Worm (Caenorhabditis elegans) whole organism, L3 larva: ENCODE measurements around the gene C34D4.10.

Experiments
- ZK546.5 ChIP-seq: sonication (generic microtip); optimal IDR thresholded peaks from 2 replicates; lab custom pipeline; 2017; ENCODE audit warnings: missing biosample characterization, missing genetic modification characterization
- aly-2 ChIP-seq: fragments of 150-350 bp; optimal IDR thresholded peaks from 2 replicates; lab custom pipeline; 2014; ENCODE audit warnings: missing biosample characterization, missing genetic modification characterization
- ama-1 ChIP-seq: fragments of 150-350 bp; optimal IDR thresholded peaks from 2 replicates; lab custom pipeline; 2018
- ceh-16 ChIP-seq: sonication (generic microtip); optimal IDR thresholded peaks from 2 replicates; lab custom pipeline; 2017; ENCODE audit warnings: missing biosample characterization, missing genetic modification characterization
- ceh-28 ChIP-seq: fragments of 150-350 bp; optimal IDR thresholded peaks from 2 replicates; lab custom pipeline; 2014; ENCODE audit warnings: missing biosample characterization, missing genetic modification reagents, missing genetic modification characterization
- ceh-82 ChIP-seq: fragments of 150-350 bp; optimal IDR thresholded peaks from 2 replicates; lab custom pipeline; 2014; ENCODE audit warnings: missing biosample characterization, missing genetic modification characterization
- ceh-9 ChIP-seq: sonication (generic microtip); optimal IDR thresholded peaks from 2 replicates; lab custom pipeline; 2018; ENCODE audit warnings: missing biosample characterization, missing genetic modification characterization
- daf-12 ChIP-seq: fragments of 150-350 bp; optimal IDR thresholded peaks from 2 replicates; lab custom pipeline; 2014; ENCODE audit warnings: missing biosample characterization, missing genetic modification reagents, missing genetic modification characterization
- egl-5 ChIP-seq: fragments of 150-350 bp; optimal IDR thresholded peaks from 2 replicates; lab custom pipeline; 2017; ENCODE audit warnings: missing biosample characterization, missing genetic modification reagents, missing genetic modification characterization, inconsistent platforms
- elt-1 ChIP-seq: fragments of 150-350 bp; optimal IDR thresholded peaks from 2 replicates; lab custom pipeline; 2014; ENCODE audit warnings: missing biosample characterization, missing genetic modification characterization
- elt-2 ChIP-seq: sonication (generic microtip); optimal IDR thresholded peaks from 2 replicates; lab custom pipeline; 2016; ENCODE audit warnings: missing genetic modification reagents, mild to moderate bottlenecking, missing genetic modification characterization, missing compliant biosample characterization
- eor-1 ChIP-seq, 2 experiments: fragments of 150-350 bp; optimal IDR thresholded peaks; 2 replicates each; lab custom pipeline; 2014 to 2018; ENCODE audit warnings: missing biosample characterization in 2 of 2, missing genetic modification characterization in 2 of 2
- fkh-10 ChIP-seq: sonication (generic microtip); optimal IDR thresholded peaks from 2 replicates; lab custom pipeline; 2017; ENCODE audit warnings: missing biosample characterization, missing genetic modification reagents, missing genetic modification characterization
- fkh-2 ChIP-seq: fragments of 150-350 bp; optimal IDR thresholded peaks from 2 replicates; lab custom pipeline; 2014; ENCODE audit warnings: missing biosample characterization, missing genetic modification reagents, missing genetic modification characterization
- fos-1 ChIP-seq: fragments of 150-350 bp; optimal IDR thresholded peaks from 2 replicates; lab custom pipeline; 2014; ENCODE audit warnings: missing biosample characterization, missing genetic modification characterization
- hmg-11 ChIP-seq: sonication (generic microtip); optimal IDR thresholded peaks from 2 replicates; lab custom pipeline; 2016; ENCODE audit warnings: missing genetic modification characterization, missing compliant biosample characterization
- jun-1 ChIP-seq: fragments of 150-350 bp; optimal IDR thresholded peaks from 2 replicates; lab custom pipeline; 2014; ENCODE audit warnings: missing biosample characterization, missing genetic modification reagents, missing genetic modification characterization
- lin-15B ChIP-seq: fragments of 150-350 bp; optimal IDR thresholded peaks from 2 replicates; lab custom pipeline; 2014; ENCODE audit warnings: missing biosample characterization, missing genetic modification characterization
- lin-39 ChIP-seq: fragments of 150-350 bp; optimal IDR thresholded peaks from 2 replicates; lab custom pipeline; 2018; ENCODE audit warnings: missing biosample characterization, missing genetic modification reagents, missing genetic modification characterization
- mdl-1 ChIP-seq: fragments of 150-350 bp; optimal IDR thresholded peaks from 2 replicates; lab custom pipeline; 2014; ENCODE audit warnings: missing biosample characterization, missing genetic modification characterization
- mml-1 ChIP-seq: fragments of 150-350 bp; sonication (generic microtip); optimal IDR thresholded peaks from 3 replicates; lab custom pipeline; 2014; ENCODE audit warnings: missing biosample characterization, missing genetic modification characterization
- nfya-1 ChIP-seq: sonication (generic microtip); optimal IDR thresholded peaks from 2 replicates; lab custom pipeline; 2017; ENCODE audit warnings: missing genetic modification characterization, mild to moderate bottlenecking, missing compliant biosample characterization, antibody characterized with exemption, moderate library complexity; ENCODE audit not compliant: insufficient read depth
- nhr-11 ChIP-seq: fragments of 150-350 bp; optimal IDR thresholded peaks from 2 replicates; lab custom pipeline; 2014; ENCODE audit warnings: missing biosample characterization, missing genetic modification characterization
- nhr-12 ChIP-seq: fragments of 150-350 bp; optimal IDR thresholded peaks from 2 replicates; lab custom pipeline; 2014; ENCODE audit warnings: missing biosample characterization, missing genetic modification characterization
- nhr-237 ChIP-seq: fragments of 150-350 bp; optimal IDR thresholded peaks from 2 replicates; lab custom pipeline; 2014; ENCODE audit warnings: missing biosample characterization, missing genetic modification characterization
- nhr-25 ChIP-seq: sonication (generic microtip); optimal IDR thresholded peaks from 2 replicates; lab custom pipeline; 2017; ENCODE audit warnings: missing biosample characterization, missing genetic modification characterization
- nhr-28 ChIP-seq: fragments of 150-350 bp; optimal IDR thresholded peaks from 2 replicates; lab custom pipeline; 2014; ENCODE audit warnings: missing biosample characterization, missing genetic modification characterization
- nhr-43 ChIP-seq: sonication (generic microtip); optimal IDR thresholded peaks from 2 replicates; lab custom pipeline; 2016; ENCODE audit warnings: mild to moderate bottlenecking, missing genetic modification characterization, missing compliant biosample characterization; ENCODE audit not compliant: poor library complexity, severe bottlenecking
- nhr-76 ChIP-seq: fragments of 150-350 bp; sonication (generic microtip); optimal IDR thresholded peaks from 5 replicates; lab custom pipeline; 2014; ENCODE audit warnings: missing biosample characterization, missing genetic modification characterization
- pha-4 ChIP-seq: fragments of 150-350 bp; optimal IDR thresholded peaks from 2 replicates; lab custom pipeline; 2014; ENCODE audit warnings: missing biosample characterization, missing genetic modification reagents, missing genetic modification characterization
- pqm-1 ChIP-seq: fragments of 150-350 bp; optimal IDR thresholded peaks from 2 replicates; lab custom pipeline; 2017; ENCODE audit warnings: missing biosample characterization, missing genetic modification characterization, inconsistent platforms
- sea-2 ChIP-seq: fragments of 150-350 bp; sonication (generic microtip); optimal IDR thresholded peaks from 4 replicates; lab custom pipeline; 2014; ENCODE audit warnings: missing biosample characterization, missing genetic modification reagents, missing genetic modification characterization
- skn-1 ChIP-seq: fragments of 150-350 bp; optimal IDR thresholded peaks from 2 replicates; lab custom pipeline; 2014; ENCODE audit warnings: missing biosample characterization, missing genetic modification characterization
- snpc-4 ChIP-seq: fragments of 150-350 bp; optimal IDR thresholded peaks from 2 replicates; lab custom pipeline; 2014; ENCODE audit warnings: missing biosample characterization, missing genetic modification characterization
- tbx-2 ChIP-seq: sonication (generic microtip); optimal IDR thresholded peaks from 2 replicates; lab custom pipeline; 2016; ENCODE audit warnings: mild to moderate bottlenecking, missing genetic modification characterization, missing compliant biosample characterization
- unc-39 ChIP-seq: sonication (generic microtip); optimal IDR thresholded peaks from 4 replicates; lab custom pipeline; 2017; ENCODE audit warnings: missing biosample characterization, missing genetic modification characterization
- unc-62 ChIP-seq: fragments of 150-350 bp; sonication (generic microtip); optimal IDR thresholded peaks from 4 replicates; lab custom pipeline; 2014; ENCODE audit warnings: missing biosample characterization, missing genetic modification reagents, missing genetic modification characterization
- zag-1 ChIP-seq: fragments of 150-350 bp; optimal IDR thresholded peaks from 2 replicates; lab custom pipeline; 2014; ENCODE audit warnings: missing biosample characterization, missing genetic modification characterization
- ztf-11 ChIP-seq: fragments of 150-350 bp; optimal IDR thresholded peaks from 2 replicates; lab custom pipeline; 2014; ENCODE audit warnings: missing biosample characterization, missing genetic modification characterization
- ztf-4 ChIP-seq: fragments of 150-350 bp; optimal IDR thresholded peaks from 2 replicates; lab custom pipeline; 2014; ENCODE audit warnings: missing biosample characterization, missing genetic modification characterization

Gene C34D4.10

DNA sequence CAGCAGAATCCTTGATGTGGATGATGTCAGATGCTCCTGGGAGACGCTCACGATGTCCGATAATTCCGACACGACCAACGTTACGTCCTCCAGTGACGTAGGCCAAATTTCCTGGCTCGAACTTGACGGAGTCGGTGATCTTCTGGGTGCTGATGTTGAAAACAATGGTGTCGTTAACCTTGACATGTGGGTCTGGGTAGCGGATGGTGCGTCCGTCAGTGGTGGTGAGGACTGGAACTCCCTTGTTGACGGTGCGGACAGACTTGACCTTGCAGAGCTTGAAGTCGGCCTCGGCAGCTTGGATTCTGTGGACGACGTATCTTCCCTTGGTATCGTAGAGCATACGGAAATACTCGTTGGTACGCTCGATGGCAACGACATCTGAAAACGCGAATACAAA lies 37.2 kb downstream of the C34D4.10 start:
- TF ChIP-seq pha-4 (tag; lab: Kevin White, UChicago) = no peak
- no peak for TF ChIP-seq ztf-11
- no peak for TF ChIP-seq nfya-1
- TF ChIP-seq fkh-2 (tag; lab: Kevin White, UChicago) = no peak
- TF ChIP-seq unc-39 (tag; lab: Kevin White, UChicago) = no peak
- no peak for TF ChIP-seq skn-1 (tag; lab: Kevin White, UChicago)
- no peak for TF ChIP-seq fkh-10
- no peak for TF ChIP-seq nhr-43 (tag; lab: Kevin White, UChicago)
- TF ChIP-seq mml-1 = no peak
- no peak for TF ChIP-seq ceh-82 (tag; lab: Kevin White, UChicago)
- no peak for TF ChIP-seq sea-2 (GFP tag; lab: Kevin White, UChicago)
- TF ChIP-seq egl-5 (tag; lab: Kevin White, UChicago) = no peak

DNA sequence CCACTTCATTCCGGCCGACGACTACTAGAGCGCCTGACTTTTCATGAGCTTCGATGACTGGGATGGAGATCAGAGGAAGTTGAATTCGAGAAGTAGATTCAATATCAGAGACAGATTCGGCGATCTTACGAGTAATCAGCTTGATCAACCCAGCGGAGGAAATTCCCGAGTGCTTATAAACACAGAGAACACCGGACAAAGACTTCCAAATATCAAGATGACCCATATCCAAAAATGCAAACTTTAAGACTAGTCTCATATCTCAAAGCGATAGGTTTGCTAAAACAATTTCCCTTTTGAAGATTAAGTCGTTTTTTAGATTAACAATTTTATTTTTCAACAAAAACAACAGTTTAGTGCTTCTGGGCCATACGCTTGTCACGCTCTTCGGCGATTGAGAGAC lies 37.8 kb downstream of the C34D4.10 start, which contains the start of gene Y43B11AR.3:
Gene Y43B11AR.3 (minus strand): TSS at position 335 of the 403 bp plus-strand sequence.
- no peak for TF ChIP-seq nhr-28 (tag; lab: Kevin White, UChicago)
- no peak for TF ChIP-seq nhr-43 (tag; lab: Kevin White, UChicago)
- peak; percentile 10 for TF ChIP-seq nhr-25 (tag; lab: Kevin White, UChicago)
- TF ChIP-seq skn-1 (tag; lab: Kevin White, UChicago) = no peak
- TF ChIP-seq nhr-12 (tag; lab: Kevin White, UChicago) = peak; percentile 19
- no peak for TF ChIP-seq lin-15B (tag; lab: Kevin White, UChicago)
- TF ChIP-seq unc-39 (tag; lab: Kevin White, UChicago) = no peak
- no peak for TF ChIP-seq nhr-11
- TF ChIP-seq elt-1 (tag; lab: Kevin White, UChicago) = no peak
- TF ChIP-seq ZK546.5 (tag; lab: Kevin White, UChicago) = no peak
- TF ChIP-seq ztf-4 (tag; lab: Kevin White, UChicago) = no peak
- TF ChIP-seq elt-2 (tag; lab: Kevin White, UChicago) = peak; percentile 25
- TF ChIP-seq fos-1 (tag; lab: Kevin White, UChicago) = no peak
- TF ChIP-seq nhr-76 (tag; lab: Kevin White, UChicago) = no peak
- TF ChIP-seq fkh-2 (tag; lab: Kevin White, UChicago) = no peak
- no peak for TF ChIP-seq ztf-11
- TF ChIP-seq jun-1 (tag; lab: Kevin White, UChicago) = no peak
- no peak for TF ChIP-seq ceh-82 (tag; lab: Kevin White, UChicago)
- TF ChIP-seq ceh-9 (tag; lab: Kevin White, UChicago) = no peak
- TF ChIP-seq ceh-16 = no peak
- TF ChIP-seq lin-39 = no peak
- no peak for TF ChIP-seq daf-12 (tag; lab: Kevin White, UChicago)
- no peak for TF ChIP-seq tbx-2 (tag; lab: Kevin White, UChicago)
- no peak for TF ChIP-seq snpc-4 (tag; lab: Kevin White, UChicago)
- TF ChIP-seq ama-1 (lab: Kevin White, UChicago) = peak; percentile 12
- no peak for TF ChIP-seq pha-4 (tag; lab: Kevin White, UChicago)
- no peak for TF ChIP-seq pqm-1 (tag; lab: Kevin White, UChicago)
- no peak for TF ChIP-seq sea-2 (GFP tag; lab: Kevin White, UChicago)
- TF ChIP-seq, all 47 proteins: peak for 4

DNA sequence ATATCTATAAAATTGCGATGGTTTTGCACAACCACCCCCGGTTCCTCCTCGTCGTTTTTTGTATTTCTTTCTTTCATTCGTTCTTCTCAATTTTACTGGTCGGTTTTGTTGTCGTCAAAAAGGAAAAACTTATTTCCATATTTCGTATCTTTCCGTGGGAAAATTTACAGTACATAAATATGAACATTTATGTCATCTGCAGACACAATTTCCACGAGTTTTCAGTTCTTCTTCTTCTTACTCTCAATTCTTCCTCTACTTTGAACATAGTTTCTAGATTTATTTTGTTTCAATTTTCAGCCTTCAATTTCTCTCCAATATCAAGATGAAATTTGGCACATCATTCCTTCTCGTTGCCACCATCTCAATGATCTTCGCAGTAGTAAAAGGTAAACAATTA lies 40.0 kb downstream of the C34D4.10 start, which contains the start of gene Y43B11AR.1:
Gene Y43B11AR.1 (plus strand): TSS at position 301 of the 400 bp plus-strand sequence.
- no peak for TF ChIP-seq nhr-237 (tag; lab: Kevin White, UChicago)
- no peak for TF ChIP-seq unc-39 (tag; lab: Kevin White, UChicago)
- TF ChIP-seq ZK546.5 (tag; lab: Kevin White, UChicago) = no peak
- no peak for TF ChIP-seq unc-62 (GFP tag; lab: Kevin White, UChicago)
- no peak for TF ChIP-seq fkh-2 (tag; lab: Kevin White, UChicago)
- no peak for TF ChIP-seq zag-1 (tag; lab: Kevin White, UChicago)
- no peak for TF ChIP-seq nhr-28 (tag; lab: Kevin White, UChicago)
- TF ChIP-seq ceh-28 (tag; lab: Kevin White, UChicago) = no peak

DNA sequence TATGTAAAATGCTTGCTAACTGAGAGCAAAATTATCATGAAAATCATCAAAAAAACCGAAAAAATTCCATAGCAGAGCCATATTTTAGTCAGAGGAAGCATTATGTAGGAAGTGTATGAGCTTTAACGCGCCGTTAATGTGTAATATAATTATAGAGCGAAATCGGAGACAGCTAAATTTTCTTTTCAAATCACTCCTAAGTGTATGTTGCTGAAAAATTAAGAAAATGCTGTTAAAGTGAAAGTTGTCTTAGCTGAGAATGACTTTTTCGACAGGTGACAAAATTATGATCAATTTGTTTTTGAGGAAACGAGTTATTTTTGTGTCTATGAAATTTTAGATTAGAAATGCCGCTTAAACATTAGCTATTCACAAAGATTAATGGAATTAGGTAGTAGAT lies 46.1 kb downstream of the C34D4.10 start, which contains the start of gene srg-50:
Gene srg-50 (minus strand): TSS at position 101 of the 400 bp plus-strand sequence.
- TF ChIP-seq mdl-1 (no peak), ceh-28 (tag; lab: Kevin White, UChicago) (no peak), nhr-237 (tag; lab: Kevin White, UChicago) (no peak), nhr-76 (tag; lab: Kevin White, UChicago) (no peak), ztf-11 (no peak), aly-2 (no peak), fkh-10 (no peak), sea-2 (GFP tag; lab: Kevin White, UChicago) (no peak), nhr-25 (tag; lab: Kevin White, UChicago) (no peak), zag-1 (tag; lab: Kevin White, UChicago) (no peak), ztf-4 (tag; lab: Kevin White, UChicago) (no peak), skn-1 (tag; lab: Kevin White, UChicago) (no peak), hmg-11 (no peak), eor-1 (tag; optimal IDR thresholded peaks at IDR 0.05; lab: Kevin White, UChicago) (no peak), unc-39 (tag; lab: Kevin White, UChicago) (no peak), unc-62 (GFP tag; lab: Kevin White, UChicago) (no peak), ceh-16 (no peak), ZK546.5 (tag; lab: Kevin White, UChicago) (no peak)
- TF ChIP-seq, all 47 proteins: peak for 0
